Worm (Caenorhabditis elegans): Measurements from ENCODE around the gene F55B11.7.

The F55B11.7 gene

DNA sequence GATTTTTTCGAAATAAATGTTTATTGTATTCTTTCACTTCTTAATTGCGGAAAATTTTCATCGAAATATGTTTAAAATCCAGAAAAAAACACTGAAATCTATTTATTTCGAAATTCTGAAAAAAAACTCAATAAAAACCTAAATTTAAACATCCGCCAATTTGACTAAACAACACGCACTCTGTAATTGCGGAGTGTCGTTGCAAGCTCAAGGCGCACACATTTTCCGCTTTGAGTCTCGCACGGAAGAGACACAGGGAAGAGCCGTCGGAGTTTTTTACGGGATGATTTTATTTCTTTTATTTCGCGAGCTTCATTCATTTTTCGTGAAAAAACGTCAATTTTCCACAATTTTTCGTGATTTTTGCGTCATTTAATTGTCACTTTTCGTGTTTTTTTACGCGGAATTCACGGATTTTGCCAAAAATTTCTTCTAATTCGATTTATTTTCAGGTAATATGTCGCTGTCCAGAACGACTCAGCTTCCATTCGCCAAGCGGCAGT, 42.3 kb upstream of the F55B11.7 start, which contains the start of gene dld-1 (continued):
- TF ChIP-seq him-1 (tag; optimal IDR thresholded peaks at IDR 0.05) (peak; percentile 50), ama-1 (optimal IDR thresholded peaks at IDR 0.05) (no peak), ama-1 (GFP tag; optimal IDR thresholded peaks at IDR 0.05) (no peak), nhr-27 (tag; optimal IDR thresholded peaks at IDR 0.05) (no peak), ztf-3 (GFP tag; optimal IDR thresholded peaks at IDR 0.05) (no peak), efl-1 (GFP tag; optimal IDR thresholded peaks at IDR 0.05) (peak; percentile 94), bed-2 (GFP tag; IDR thresholded peaks at IDR 0.05) (no peak), snpc-1.3 (tag; optimal IDR thresholded peaks at IDR 0.05; ENCODE audit: insufficient read depth) (peak; percentile 95), rpc-1 (optimal IDR thresholded peaks at IDR 0.05) (no peak), rpc-1 (tag; optimal IDR thresholded peaks at IDR 0.05) (no peak), lin-40 (tag; optimal IDR thresholded peaks at IDR 0.05) (peak; percentile 89), ceh-79 (tag; optimal IDR thresholded peaks at IDR 0.05) (no peak), egl-44 (GFP tag; IDR thresholded peaks at IDR 0.05) (no peak), ekl-4 (GFP tag; IDR thresholded peaks at IDR 0.05) (peak; percentile 87), B0336.3 (GFP tag; IDR thresholded peaks at IDR 0.05) (peak; percentile 88), Y53G8AR.9 (GFP tag; conservative IDR thresholded peaks at IDR 0.05) (peak; percentile 83), xnd-1 (tag; optimal IDR thresholded peaks at IDR 0.05) (peak; percentile 24), lag-1 (GFP tag; IDR thresholded peaks at IDR 0.05) (no peak), F49E8.2 (tag; optimal IDR thresholded peaks at IDR 0.05; ENCODE audit: insufficient read depth) (peak; percentile 94), let-526 (GFP tag; IDR thresholded peaks at IDR 0.05) (no peak), ceh-58 (GFP tag; IDR thresholded peaks at IDR 0.05) (no peak), Y53F4B.3 (GFP tag; IDR thresholded peaks at IDR 0.05) (no peak), Y95B8A.8 (GFP tag; IDR thresholded peaks at IDR 0.05) (0 out of 2 replicates have a peak, but pooled peaks have one; percentile 49), hlh-26 (GFP tag; conservative IDR thresholded peaks at IDR 0.05) (no peak), F22D6.2 (tag; optimal IDR thresholded peaks at IDR 0.05) (no peak), fkh-3 (tag; optimal IDR thresholded peaks at IDR 0.05) (no peak), dpff-1 (tag; optimal IDR thresholded peaks at IDR 0.05) (no peak), egrh-3 (GFP tag; IDR thresholded peaks at IDR 0.05) (no peak), gei-17 (GFP tag; optimal IDR thresholded peaks at IDR 0.05) (peak; percentile 52), dpl-1 (GFP tag; optimal IDR thresholded peaks at IDR 0.05) (peak; percentile 92), F33H1.4 (GFP tag; IDR thresholded peaks at IDR 0.05) (peak; percentile 98), dox-1 (GFP tag; IDR thresholded peaks at IDR 0.05) (peak; percentile 93), snpc-1.1 (tag; optimal IDR thresholded peaks at IDR 0.05; ENCODE audit: insufficient read depth) (peak; percentile 80), snpc-4 (GFP tag; optimal IDR thresholded peaks at IDR 0.05) (peak; percentile 96), snpc-4 (tag; optimal IDR thresholded peaks at IDR 0.05) (peak; percentile 74 to 98 (median 97)), mes-4 (tag; optimal IDR thresholded peaks at IDR 0.05) (no peak), Y56A3A.18 (GFP tag; IDR thresholded peaks at IDR 0.05) (no peak), unc-62 (GFP tag; optimal IDR thresholded peaks at IDR 0.05) (no peak), mcd-1 (GFP tag; IDR thresholded peaks at IDR 0.05) (peak; percentile 83), rcor-1 (GFP tag; IDR thresholded peaks at IDR 0.05) (peak; percentile 92), chd-7 (tag; optimal IDR thresholded peaks at IDR 0.05) (no peak), tbp1 (GFP tag; optimal IDR thresholded peaks at IDR 0.05) (peak; percentile 79), ceh-40 (GFP tag; IDR thresholded peaks at IDR 0.05) (no peak), lin-54 (GFP tag; optimal IDR thresholded peaks at IDR 0.05) (peak; percentile 99), snpc-3.4 (tag; optimal IDR thresholded peaks at IDR 0.05) (peak; percentile 75), madf-3 (GFP tag; IDR thresholded peaks at IDR 0.05) (peak; percentile 76), lin-35 (GFP tag; optimal IDR thresholded peaks at IDR 0.05) (peak; percentile 46 to 98 (median 75)), attf-6 (GFP tag; IDR thresholded peaks at IDR 0.05) (peak; percentile 99), F52B5.7 (tag; optimal IDR thresholded peaks at IDR 0.05) (no peak), lsl-1 (GFP tag; optimal IDR thresholded peaks at IDR 0.05) (peak; percentile 76)
